Worm (Caenorhabditis elegans): ENCODE data around the gene T01G1.4.
"Not testable (repeated sequence)": the region's sequence is repeated elsewhere in the genome, so short reads cannot be mapped to it uniquely, and the experiment has no call there.

DNA sequence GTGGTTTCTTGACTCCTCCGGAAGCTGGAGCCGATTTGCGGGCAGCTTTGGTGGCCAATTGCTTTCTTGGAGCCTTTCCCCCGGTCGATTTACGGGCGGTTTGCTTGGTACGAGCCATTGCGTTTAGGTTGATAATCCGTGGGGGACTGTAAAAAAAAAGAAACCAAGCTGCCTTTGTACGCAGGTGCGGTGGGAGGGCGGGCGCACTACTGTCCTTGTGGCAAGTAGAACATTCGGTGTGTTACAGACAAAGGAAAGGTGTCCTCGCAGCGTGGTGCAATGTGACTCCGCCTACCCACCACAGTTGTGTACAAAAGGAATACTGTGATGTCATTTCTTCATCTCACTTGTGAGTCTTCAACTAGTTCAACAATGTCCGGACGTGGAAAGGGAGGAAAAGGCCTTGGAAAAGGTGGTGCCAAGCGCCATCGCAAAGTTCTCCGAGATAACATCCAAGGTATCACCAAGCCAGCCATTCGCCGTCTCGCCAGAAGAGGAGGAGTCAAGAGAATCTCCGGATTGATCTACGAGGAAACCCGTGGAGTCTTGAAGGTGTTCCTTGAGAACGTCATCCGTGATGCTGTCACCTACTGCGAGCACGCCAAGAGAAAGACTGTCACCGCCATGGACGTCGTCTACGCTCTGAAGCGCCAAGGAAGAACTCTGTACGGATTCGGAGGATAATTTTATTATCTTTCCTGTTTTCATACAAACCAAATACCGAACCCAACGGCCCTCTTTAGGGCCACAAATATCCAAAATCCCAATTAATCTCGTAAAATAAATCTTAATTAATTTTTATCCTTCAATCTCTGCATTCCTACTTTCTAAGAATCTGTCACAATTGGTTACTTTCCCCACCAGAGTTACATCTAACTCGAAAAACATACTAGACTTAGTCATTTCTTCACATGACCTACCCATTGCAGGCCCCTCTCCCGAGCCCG, 45.7 kb upstream of the T01G1.4 start, which contains the start of the genes his-63 and his-64:
- TF ChIP-seq hlh-30 (tag; optimal IDR thresholded peaks at IDR 0.05; ENCODE audit: insufficient read depth); pha-4 (tag; optimal IDR thresholded peaks at IDR 0.05); ama-1 (optimal IDR thresholded peaks at IDR 0.05); Y22D7AL.16 (tag; optimal IDR thresholded peaks at IDR 0.05); pha-2 (tag; optimal IDR thresholded peaks at IDR 0.05); dve-1 (tag; optimal IDR thresholded peaks at IDR 0.05); nhr-11 (tag; optimal IDR thresholded peaks at IDR 0.05); rnt-1 (tag; optimal IDR thresholded peaks at IDR 0.05); pqm-1 (tag; optimal IDR thresholded peaks at IDR 0.05); dmd-4 (tag; optimal IDR thresholded peaks at IDR 0.05; ENCODE audit: borderline replicate concordance); ztf-16 (tag; optimal IDR thresholded peaks at IDR 0.05); fkh-10 (GFP tag; optimal IDR thresholded peaks at IDR 0.05); lin-11 (tag; optimal IDR thresholded peaks at IDR 0.05); npax-4 (tag; optimal IDR thresholded peaks at IDR 0.05): not testable (repeated sequence)
